Fruit fly (Drosophila melanogaster): ENCODE data around the gene CG11878.
A peak's percentile ranks its signal among the peaks of the same experiment; 100 is the strongest.

CG11878 gene

dm6 chr3R:25292864-25293284 lies 19.2 kb downstream of the CG11878 start, which contains the start of gene CG31098 (continued):
- TF ChIP-seq shn (GFP tag; optimal IDR thresholded peaks at IDR 0.05): no peak
- TF ChIP-seq tna (GFP tag; IDR thresholded peaks at IDR 0.05; ENCODE audit: partially characterized antibody): no peak
- TF ChIP-seq H2.0 (GFP tag; IDR thresholded peaks at IDR 0.05): no peak
- peak; percentile 72 for TF ChIP-seq CG3995 (GFP tag; optimal IDR thresholded peaks at IDR 0.05)
- peak; percentile 63 for TF ChIP-seq Jarid2 (GFP tag; optimal IDR thresholded peaks at IDR 0.05)
- TF ChIP-seq Atf-2 (GFP tag; optimal IDR thresholded peaks at IDR 0.05): no peak
- TF ChIP-seq NfI (GFP tag; optimal IDR thresholded peaks at IDR 0.05): no peak
- no peak for TF ChIP-seq Ets65A (GFP tag)
- TF ChIP-seq CG14860 (GFP tag; IDR thresholded peaks at IDR 0.05; ENCODE audit: partially characterized antibody): no peak
- TF ChIP-seq Fer3 (tag; optimal IDR thresholded peaks at IDR 0.05): no peak
- TF ChIP-seq CG11560 (tag; IDR thresholded peaks at IDR 0.05): no peak
- TF ChIP-seq usp (GFP tag; optimal IDR thresholded peaks at IDR 0.05): no peak
- TF ChIP-seq fu2 (GFP tag; optimal IDR thresholded peaks at IDR 0.05): no peak

- TF ChIP-seq CG10979 (tag; optimal IDR thresholded peaks at IDR 0.05): no peak
- no peak for TF ChIP-seq CG32772 (GFP tag; IDR thresholded peaks at IDR 0.05)
- TF ChIP-seq CG32767 (GFP tag; IDR thresholded peaks at IDR 0.05): no peak
- no peak for TF ChIP-seq ttk (GFP tag; IDR thresholded peaks at IDR 0.05)
- TF ChIP-seq CG1233 (GFP tag; optimal IDR thresholded peaks at IDR 0.05): no peak
- 0 out of 2 replicates have a peak, but pooled peaks have one; percentile 29 for TF ChIP-seq GATAe (GFP tag; conservative IDR thresholded peaks at IDR 0.05)
- no peak for TF ChIP-seq CG17802 (tag; optimal IDR thresholded peaks at IDR 0.05)
- no peak for TF ChIP-seq CG17328 (GFP tag; IDR thresholded peaks at IDR 0.05)
- no peak for TF ChIP-seq H2.0 (GFP tag; IDR thresholded peaks at IDR 0.05)
- TF ChIP-seq Bteb2 (GFP tag; optimal IDR thresholded peaks at IDR 0.05): no peak
- no peak for TF ChIP-seq Hr51 (GFP tag; optimal IDR thresholded peaks at IDR 0.05)
- no peak for TF ChIP-seq CG11247 (GFP tag; IDR thresholded peaks at IDR 0.05)
- TF ChIP-seq Gug (GFP tag; IDR thresholded peaks at IDR 0.05): no peak
- TF ChIP-seq CG4820 (GFP tag; optimal IDR thresholded peaks at IDR 0.05): no peak
- TF ChIP-seq dati (GFP tag; IDR thresholded peaks at IDR 0.05): no peak
- TF ChIP-seq hb (GFP tag; IDR thresholded peaks at IDR 0.05; ENCODE audit: partially characterized antibody): no peak
- TF ChIP-seq klu (GFP tag; IDR thresholded peaks at IDR 0.05): no peak
- no peak for TF ChIP-seq Spps (tag; optimal IDR thresholded peaks at IDR 0.05)
- no peak for TF ChIP-seq lov (optimal IDR thresholded peaks at IDR 0.05)
- no peak for TF ChIP-seq lov (GFP tag; IDR thresholded peaks at IDR 0.05)
- TF ChIP-seq fu2 (GFP tag; optimal IDR thresholded peaks at IDR 0.05): no peak
- peak; percentile 53 for TF ChIP-seq sug (tag; optimal IDR thresholded peaks at IDR 0.05)
- no peak for TF ChIP-seq CG6175 (GFP tag; IDR thresholded peaks at IDR 0.05)
- no peak for TF ChIP-seq CG14965 (GFP tag; optimal IDR thresholded peaks at IDR 0.05; ENCODE audit: borderline replicate concordance)
- no peak for TF ChIP-seq sna (GFP tag; IDR thresholded peaks at IDR 0.05; ENCODE audit: partially characterized antibody)
- TF ChIP-seq pum (GFP tag; optimal IDR thresholded peaks at IDR 0.05): no peak
- no peak for TF ChIP-seq tna (GFP tag; IDR thresholded peaks at IDR 0.05; ENCODE audit: partially characterized antibody)
- no peak for TF ChIP-seq CG12155 (GFP tag; optimal IDR thresholded peaks at IDR 0.05)
- TF ChIP-seq Usf (GFP tag; optimal IDR thresholded peaks at IDR 0.05): no peak
- TF ChIP-seq CG13775 (GFP tag; optimal IDR thresholded peaks at IDR 0.05): no peak
- TF ChIP-seq CrebB (tag; optimal IDR thresholded peaks at IDR 0.05): no peak
- peak; percentile 53; the same call in 1 of the 2 replicates for TF ChIP-seq CG11696 (GFP tag; IDR thresholded peaks at IDR 0.05)
- no peak for TF ChIP-seq gsb-n (tag; optimal IDR thresholded peaks at IDR 0.05)
- TF ChIP-seq Side (GFP tag; optimal IDR thresholded peaks at IDR 0.05): no peak
- TF ChIP-seq CG5245 (GFP tag; optimal IDR thresholded peaks at IDR 0.05): no peak
- TF ChIP-seq insv (GFP tag; optimal IDR thresholded peaks at IDR 0.05): no peak
- no peak for TF ChIP-seq eve (GFP tag; optimal IDR thresholded peaks at IDR 0.05)
- no peak for TF ChIP-seq CG6791 (GFP tag; IDR thresholded peaks at IDR 0.05; ENCODE audit: partially characterized antibody)
- TF ChIP-seq HmgD (GFP tag; optimal IDR thresholded peaks at IDR 0.05): no peak
- TF ChIP-seq Oaz (GFP tag; IDR thresholded peaks at IDR 0.05): no peak
Observed at dm6 chr3R:25295320-25296020, 21.8 kb downstream of the CG11878 start, which contains the start of gene CG31102. CG31102 (minus strand) TSS chr3R:25295594.
